Comparison of ENCODE assay signal across 3 fruit fly cellular contexts in genomic region chr2L:7692583-7693080, dm6.
TF ChIP-seq lines count a peak whose summit lies in the region.

Gene CG7025 (minus strand): TSS chr2L:7692683.
Gene CG43235 (plus strand): TSS chr2L:7693030.

- TF ChIP-seq CTCF in whole organism, embryonic (GFP tag; optimal IDR thresholded peaks at IDR 0.05; lab: Kevin White, UChicago): no peak

TF ChIP-seq in whole organism, adult, 20 proteins besides CTCF, POLR2A, EP300 and RAD21:
- no peak for TF ChIP-seq Crg-1 (GFP tag; optimal IDR thresholded peaks at IDR 0.05; lab: Kevin White, UChicago)
- peak; percentile 22 for TF ChIP-seq kay (GFP tag; lab: Kevin White, UChicago; ENCODE audit: borderline replicate concordance)
- no peak for TF ChIP-seq ovo (GFP tag; optimal IDR thresholded peaks at IDR 0.05; lab: Kevin White, UChicago)

TF ChIP-seq in whole organism, embryonic, 481 proteins besides CTCF, POLR2A, EP300 and RAD21:
- no peak for TF ChIP-seq CG17612 (GFP tag; IDR thresholded peaks at IDR 0.05; lab: Robert Waterston, UW)
- peak; percentile 32 for TF ChIP-seq exex (tag; optimal IDR thresholded peaks at IDR 0.05; lab: Kevin White, UChicago)

TF ChIP-seq in whole organism, prepupa, 60 proteins besides CTCF, POLR2A, EP300 and RAD21:
- TF ChIP-seq CG10631 (GFP tag; optimal IDR thresholded peaks at IDR 0.05; lab: Kevin White, UChicago) (no peak), CG6276 (GFP tag; optimal IDR thresholded peaks at IDR 0.05; lab: Kevin White, UChicago) (no peak), Ets21C (GFP tag; optimal IDR thresholded peaks at IDR 0.05; lab: Kevin White, UChicago) (no peak), svp (GFP tag; lab: Kevin White, UChicago) (peak; percentile 43)
